Worm (Caenorhabditis elegans): Measurements from ENCODE around the gene srsx-8.

srsx-8 gene

DNA sequence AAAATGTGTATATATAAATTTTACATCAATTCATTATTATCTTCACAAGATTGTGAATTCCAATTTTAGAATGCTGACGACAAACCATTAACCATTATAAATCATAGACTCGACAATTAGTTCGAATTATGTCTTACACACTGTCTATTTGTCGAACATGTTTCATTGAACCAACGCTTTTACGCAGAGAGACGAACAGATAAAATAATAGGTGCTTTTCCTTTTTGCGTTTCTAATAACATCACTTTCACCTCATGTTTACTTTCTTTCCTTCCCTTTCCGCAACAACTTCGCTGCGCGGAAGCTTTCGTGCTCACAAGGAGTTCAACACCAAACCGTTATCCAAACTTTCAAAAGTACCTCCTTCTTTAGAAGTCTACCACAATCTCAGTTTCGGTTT lies 5.1 kb downstream of the srsx-8 start, which contains the start of gene F52F10.2:
TSS of gene F52F10.2 (plus strand) at position 301 of the 400 bp plus-strand sequence.
- TF ChIP-seq elt-1 (tag; optimal IDR thresholded peaks at IDR 0.05) (no peak), blmp-1 (tag; optimal IDR thresholded peaks at IDR 0.05; ENCODE audit: insufficient read depth) (no peak), aly-2 (tag; optimal IDR thresholded peaks at IDR 0.05) (no peak), C34F6.9 (tag; optimal IDR thresholded peaks at IDR 0.05) (no peak), nhr-21 (tag; optimal IDR thresholded peaks at IDR 0.05) (no peak), unc-39 (tag; optimal IDR thresholded peaks at IDR 0.05) (no peak), peb-1 (tag; optimal IDR thresholded peaks at IDR 0.05) (no peak), dmd-4 (tag; optimal IDR thresholded peaks at IDR 0.05) (no peak), nhr-129 (tag; optimal IDR thresholded peaks at IDR 0.05) (no peak), sma-9 (GFP tag; optimal IDR thresholded peaks at IDR 0.05) (no peak), sma-9 (tag; optimal IDR thresholded peaks at IDR 0.05) (no peak), mab-5 (tag; optimal IDR thresholded peaks at IDR 0.05) (no peak)

DNA sequence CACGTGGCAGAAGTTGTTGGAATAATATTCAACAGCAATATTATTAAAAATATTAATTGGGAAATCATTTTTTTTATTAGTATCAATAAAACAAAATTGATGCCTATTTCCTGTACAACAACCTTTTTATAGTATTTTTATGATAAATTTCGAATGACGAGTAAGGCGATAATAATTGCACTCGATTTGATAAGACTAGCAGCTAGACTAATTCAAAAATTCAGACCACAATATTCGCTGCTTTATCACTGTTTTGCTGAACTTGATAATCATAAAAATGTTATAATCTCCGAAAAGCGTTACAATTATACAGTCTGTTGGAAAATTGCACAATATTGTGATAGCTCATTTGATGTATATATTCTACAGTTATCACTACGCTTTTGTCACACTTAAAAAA lies 7.2 kb downstream of the srsx-8 start, which contains the start of gene oac-32:
TSS of gene oac-32 (minus strand) at position 90 of the 400 bp plus-strand sequence.
- TF ChIP-seq fos-1 (tag; optimal IDR thresholded peaks at IDR 0.05): peak; percentile 58
- no peak for TF ChIP-seq gmeb-1 (tag; optimal IDR thresholded peaks at IDR 0.05)

DNA sequence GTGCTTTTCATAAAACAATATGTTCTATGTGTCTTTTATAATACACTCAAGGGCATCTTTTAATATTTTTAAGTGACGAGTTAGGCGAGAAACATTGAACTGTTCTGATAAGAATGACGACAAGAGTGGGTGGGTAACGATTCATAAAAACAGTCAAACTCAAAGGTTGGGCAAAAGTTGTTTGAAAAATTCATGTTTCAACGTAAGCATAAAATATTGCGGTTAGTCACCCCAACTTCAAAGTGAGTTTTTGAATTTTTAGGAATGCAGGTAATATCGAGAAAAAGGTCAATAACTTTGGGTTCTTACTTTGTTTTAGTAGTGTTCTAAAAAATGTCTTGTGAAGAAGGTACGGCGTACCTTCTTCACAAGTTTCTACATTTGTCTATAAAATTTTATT lies 11.1 kb downstream of the srsx-8 start, which contains the start of gene oac-31:
TSS of gene oac-31 (minus strand) at position 101 of the 400 bp plus-strand sequence.
- TF ChIP-seq fos-1 (tag; optimal IDR thresholded peaks at IDR 0.05): peak; percentile 25
- no peak for TF ChIP-seq ceh-82 (tag; optimal IDR thresholded peaks at IDR 0.05)

DNA sequence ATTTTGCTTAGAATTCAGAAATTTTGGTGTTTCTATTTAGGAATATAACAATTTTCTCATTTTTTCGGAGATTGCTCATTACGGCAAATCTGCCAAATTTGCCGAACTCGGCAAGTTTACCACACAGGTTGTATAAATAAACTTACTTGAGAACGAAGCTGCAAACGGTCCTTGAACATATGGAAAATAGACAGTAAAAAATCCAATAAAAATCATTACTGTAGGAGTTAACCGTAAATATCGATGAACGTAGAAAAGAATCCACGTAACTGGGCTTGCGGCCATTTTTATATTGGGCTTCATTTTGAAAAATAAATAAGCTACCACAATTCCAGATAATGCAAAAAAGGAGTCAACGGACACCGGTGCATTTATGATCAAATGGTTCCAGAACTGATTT lies 12.7 kb downstream of the srsx-8 start:
- TF ChIP-seq elt-3 (tag; optimal IDR thresholded peaks at IDR 0.05): no peak
- no peak for TF ChIP-seq R02D3.7 (tag; optimal IDR thresholded peaks at IDR 0.05)
- no peak for TF ChIP-seq C34F6.9 (tag; optimal IDR thresholded peaks at IDR 0.05)
- TF ChIP-seq ztf-1 (GFP tag; conservative IDR thresholded peaks at IDR 0.05): no peak
- TF ChIP-seq ama-1 (optimal IDR thresholded peaks at IDR 0.05): no peak
- no peak for TF ChIP-seq nhr-25 (tag; optimal IDR thresholded peaks at IDR 0.05)
- no peak for TF ChIP-seq nhr-10 (tag; optimal IDR thresholded peaks at IDR 0.05)
- no peak for TF ChIP-seq aly-2 (tag; optimal IDR thresholded peaks at IDR 0.05)
- no peak for TF ChIP-seq peb-1 (tag; optimal IDR thresholded peaks at IDR 0.05)
- no peak for TF ChIP-seq unc-39 (tag; optimal IDR thresholded peaks at IDR 0.05)
- TF ChIP-seq egl-27 (tag; optimal IDR thresholded peaks at IDR 0.05): no peak
- TF ChIP-seq Y55F3AM.14 (GFP tag; optimal IDR thresholded peaks at IDR 0.05): no peak
- no peak for TF ChIP-seq nhr-23 (tag; optimal IDR thresholded peaks at IDR 0.05)

DNA sequence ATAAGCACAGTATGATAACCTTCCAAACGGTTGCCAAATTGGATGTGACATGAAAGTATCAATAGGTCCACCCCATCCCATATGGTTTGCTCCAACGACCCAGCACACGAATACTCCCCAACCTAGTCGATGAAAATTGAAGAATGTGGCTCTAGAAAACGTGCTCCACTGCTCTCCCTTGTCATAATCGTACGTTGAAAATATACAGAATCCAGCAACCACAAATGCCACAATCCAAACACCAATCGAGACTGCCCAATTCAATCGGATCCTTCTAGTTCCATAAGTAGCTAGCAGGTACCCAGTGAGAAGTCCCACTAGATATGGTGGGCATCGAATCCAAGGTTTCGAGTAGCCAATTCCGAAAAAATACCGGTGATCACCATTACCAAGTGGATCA lies 14.1 kb downstream of the srsx-8 start:
- no peak for TF ChIP-seq lsy-2 (tag; optimal IDR thresholded peaks at IDR 0.05)

DNA sequence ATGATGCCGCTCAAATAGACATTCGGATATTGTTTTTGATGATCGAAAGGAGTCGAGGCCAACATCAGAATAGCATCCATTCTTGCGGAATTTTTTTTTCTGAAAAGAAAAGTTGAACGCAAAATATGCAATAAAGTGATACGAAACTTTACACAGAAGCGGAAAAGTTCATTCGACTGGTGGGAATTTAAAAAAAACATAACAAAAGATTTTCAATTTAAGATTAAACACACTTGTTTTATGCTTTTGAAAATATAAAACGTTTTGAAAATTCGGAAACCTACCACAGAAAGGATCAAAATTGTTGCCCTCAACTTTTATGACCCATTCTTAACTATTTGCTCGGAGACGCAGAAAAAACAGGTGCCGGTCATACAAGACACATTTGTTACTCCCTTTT lies 15.9 kb downstream of the srsx-8 start, which contains the start of gene K02H11.9:
TSS of gene K02H11.9 (minus strand) at position 101 of the 400 bp plus-strand sequence.
- TF ChIP-seq ztf-4 (tag; optimal IDR thresholded peaks at IDR 0.05) (no peak), crh-2 (tag; optimal IDR thresholded peaks at IDR 0.05) (no peak), egl-27 (tag; optimal IDR thresholded peaks at IDR 0.05) (no peak), nhr-10 (tag; optimal IDR thresholded peaks at IDR 0.05) (no peak), F13H6.1 (tag; optimal IDR thresholded peaks at IDR 0.05) (no peak), peb-1 (tag; optimal IDR thresholded peaks at IDR 0.05) (no peak), nhr-23 (tag; optimal IDR thresholded peaks at IDR 0.05) (no peak), nhr-25 (tag; optimal IDR thresholded peaks at IDR 0.05) (no peak), Y55F3AM.14 (GFP tag; optimal IDR thresholded peaks at IDR 0.05) (no peak), mdl-1 (tag; optimal IDR thresholded peaks at IDR 0.05) (no peak), fos-1 (tag; optimal IDR thresholded peaks at IDR 0.05) (no peak), snpc-4 (tag; optimal IDR thresholded peaks at IDR 0.05) (no peak), lin-13 (GFP tag; optimal IDR thresholded peaks at IDR 0.05) (no peak), nhr-6 (tag; optimal IDR thresholded peaks at IDR 0.05) (no peak), ztf-11 (tag; optimal IDR thresholded peaks at IDR 0.05) (no peak), alr-1 (tag; optimal IDR thresholded peaks at IDR 0.05) (no peak), ceh-16 (tag; optimal IDR thresholded peaks at IDR 0.05) (no peak), nhr-11 (tag; optimal IDR thresholded peaks at IDR 0.05) (no peak)

Measured in whole organism, L2 larva.